Worm (Caenorhabditis elegans) whole organism, L4 larva: ENCODE measurements around the gene C06H2.2.

Experiments used
- D1046.2 ChIP-seq: fragments of 200-800 bp; sonication (Bioruptor generic); IDR thresholded peaks from 2 replicates; pipeline ENCODE4 v1.3.6; 2022; ENCODE audit warnings: missing genetic modification characterization, missing compliant biosample characterization
- T20F7.1 ChIP-seq: fragments of 200-800 bp; sonication (Bioruptor generic); optimal IDR thresholded peaks from 2 replicates; lab custom pipeline; 2018; ENCODE audit warnings: mild to moderate bottlenecking, missing genetic modification characterization, missing compliant biosample characterization
- ZK546.5 ChIP-seq, 2 experiments: sonication (generic microtip); optimal IDR thresholded peaks; 2 replicates each; lab custom pipeline; 2017; ENCODE audit warnings: missing biosample characterization in 2 of 2, missing genetic modification characterization in 2 of 2
- ceh-32 ChIP-seq: sonication (generic microtip); optimal IDR thresholded peaks from 2 replicates; lab custom pipeline; 2016; ENCODE audit warnings: mild to moderate bottlenecking, missing genetic modification characterization, missing compliant biosample characterization; ENCODE audit not compliant: poor library complexity
- ceh-82 ChIP-seq: sonication (generic microtip); optimal IDR thresholded peaks from 2 replicates; lab custom pipeline; 2017; ENCODE audit warnings: missing biosample characterization, missing genetic modification characterization
- ces-1 ChIP-seq: fragments of 150-350 bp; sonication (generic microtip); optimal IDR thresholded peaks from 4 replicates; lab custom pipeline; 2014; ENCODE audit warnings: missing biosample characterization, missing genetic modification reagents, missing genetic modification characterization
- cey-2 ChIP-seq: sonication (generic microtip); optimal IDR thresholded peaks from 3 replicates; lab custom pipeline; 2017; ENCODE audit warnings: missing genetic modification characterization, mild to moderate bottlenecking, missing compliant biosample characterization, antibody characterized with exemption, borderline replicate concordance; ENCODE audit not compliant: insufficient read depth
- lsy-2 ChIP-seq, 2 experiments: fragments of 150-350 bp in 1 of 2; sonication (generic microtip) in 1 of 2; optimal IDR thresholded peaks; 2 replicates each; lab custom pipeline; 2014 to 2017; ENCODE audit warnings: missing biosample characterization in 2 of 2, missing genetic modification characterization in 2 of 2
- nhr-237 ChIP-seq: sonication (generic microtip); optimal IDR thresholded peaks from 2 replicates; lab custom pipeline; 2017; ENCODE audit warnings: missing biosample characterization, missing genetic modification characterization
- nhr-48 ChIP-seq: sonication (generic microtip); optimal IDR thresholded peaks from 2 replicates; lab custom pipeline; 2016; ENCODE audit warnings: mild to moderate bottlenecking, missing genetic modification characterization, missing compliant biosample characterization
- pha-4 ChIP-seq, 2 experiments: fragments of 150-350 bp in 1 of 2; fragments of 200-800 bp in 1 of 2; sonication (Bioruptor generic) in 1 of 2; IDR thresholded peaks in 1 of 2; optimal IDR thresholded peaks in 1 of 2; 2 replicates each; pipeline versions ENCODE4 v1.3.6 to Lab custom; 2014 to 2022; ENCODE audit warnings: missing genetic modification characterization in 2 of 2, missing genetic modification reagents in 2 of 2, missing biosample characterization in 1 of 2, missing compliant biosample characterization in 1 of 2
- unc-62 ChIP-seq, 3 experiments: fragments of 150-350 bp in 1 of 3; sonication (generic microtip); optimal IDR thresholded peaks in 2 of 3; peaks in 1 of 3; 1 replicate in 1 of 3; 2 replicates in 2 of 3; lab custom pipeline; 2014 to 2017; ENCODE audit warnings: missing biosample characterization in 3 of 3, missing genetic modification characterization in 3 of 3, missing genetic modification reagents in 3 of 3, missing genotype in 1 of 3

- TF ChIP-seq T20F7.1 (GFP tag; lab: Kevin White, UChicago) (no peak), cey-2 (tag; lab: Kevin White, UChicago) (no peak), ceh-32 (tag; lab: Kevin White, UChicago) (no peak), unc-62 (GFP tag; optimal IDR thresholded peaks at IDR 0.05 in 1 of 2; lab: Kevin White, UChicago) (no peak), unc-62 (tag; optimal IDR thresholded peaks at IDR 0.05; lab: Kevin White, UChicago) (no peak), nhr-237 (tag; lab: Kevin White, UChicago) (no peak), lsy-2 (tag; optimal IDR thresholded peaks at IDR 0.05; lab: Kevin White, UChicago) (no peak), pha-4 (GFP tag; IDR thresholded peaks at IDR 0.05; lab: Robert Waterston, UW) (no peak), pha-4 (tag; optimal IDR thresholded peaks at IDR 0.05; lab: Kevin White, UChicago) (no peak), D1046.2 (GFP tag; lab: Robert Waterston, UW) (no peak), ZK546.5 (tag; optimal IDR thresholded peaks at IDR 0.05; lab: Kevin White, UChicago) (no peak), ces-1 (peak; percentile 47), nhr-48 (tag; lab: Kevin White, UChicago) (no peak), ceh-82 (tag; lab: Kevin White, UChicago) (no peak)
These were observed 47.6 kb downstream of the C06H2.2 start for ce11 chrV:11172667-11173066.
